Worm (Caenorhabditis elegans) whole organism, L4 larva: Measurements from ENCODE around the gene alh-5.

Experiments used
- egl-27 ChIP-seq: sonication (generic microtip); optimal IDR thresholded peaks from 3 replicates; lab custom pipeline; 2017; ENCODE audit warnings: missing biosample characterization, missing genetic modification reagents, missing genetic modification characterization
- nhr-28 ChIP-seq: fragments of 150-350 bp; optimal IDR thresholded peaks from 2 replicates; lab custom pipeline; 2014; ENCODE audit warnings: missing biosample characterization, missing genetic modification characterization

DNA sequence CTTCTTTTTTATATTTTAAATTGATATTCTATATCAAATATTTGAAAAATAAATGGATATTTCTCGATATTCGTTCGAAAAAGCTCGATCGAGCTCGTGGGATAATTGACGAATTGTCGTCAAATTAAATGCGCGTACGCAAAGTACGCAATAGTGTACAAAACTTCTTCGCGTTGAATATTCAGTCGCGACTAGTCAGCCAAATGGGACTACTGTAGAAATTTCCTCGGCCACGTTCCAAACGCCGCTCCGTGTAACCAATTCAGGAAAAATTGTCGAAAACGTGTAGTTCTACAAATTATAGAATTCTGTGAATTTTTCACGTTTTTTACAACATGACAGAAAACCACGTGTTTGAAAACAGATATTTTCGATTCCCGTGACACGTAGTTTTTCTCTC lies 9.0 kb upstream of the alh-5 start:
- TF ChIP-seq egl-27 (no peak), nhr-28 (tag; lab: Kevin White, UChicago) (peak; percentile 54)
